Worm (Caenorhabditis elegans): ENCODE results near the gene selt-1.2.

The selt-1.2 gene

DNA sequence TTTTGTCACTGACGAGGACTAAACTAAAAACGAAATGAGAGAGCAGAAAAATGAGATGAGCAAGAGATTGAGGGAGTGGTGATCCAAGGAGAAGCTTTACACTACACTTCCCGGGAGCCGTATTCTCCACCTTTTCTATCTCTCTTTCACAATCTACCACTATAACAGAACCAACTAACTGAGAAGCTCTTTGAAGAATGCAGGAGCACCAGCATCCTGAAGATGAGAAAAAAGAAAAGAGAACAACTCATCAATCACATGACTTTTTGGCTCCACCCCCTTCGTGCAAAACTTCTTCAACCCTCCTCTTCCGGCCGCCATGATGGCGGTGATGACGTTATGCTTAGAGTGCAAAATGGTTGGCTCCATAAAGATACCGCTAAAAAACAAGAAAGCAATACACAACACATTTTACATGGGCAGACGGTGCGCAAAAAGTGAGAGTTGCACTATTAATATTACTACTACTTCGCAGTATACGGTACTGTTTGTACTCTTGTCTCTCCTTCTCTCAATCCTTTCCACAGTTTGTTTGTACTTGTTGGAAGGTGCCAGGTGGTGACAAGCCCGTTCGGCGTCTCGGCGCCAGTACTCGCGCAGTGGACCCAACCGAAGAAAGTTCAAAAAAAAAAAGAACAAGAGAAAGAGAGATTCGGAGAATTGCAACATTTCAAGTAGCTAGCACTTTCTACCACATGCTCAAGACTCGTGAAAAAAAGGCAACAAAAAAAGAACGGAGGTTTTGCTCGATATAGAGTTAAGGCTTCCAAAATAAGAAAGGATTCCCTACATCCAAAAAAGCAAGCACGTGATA lies 27.9 kb downstream of the selt-1.2 start (continued):
- TF ChIP-seq lin-13 (GFP tag; optimal IDR thresholded peaks at IDR 0.05): no peak
- no peak for TF ChIP-seq ztf-4 (tag; optimal IDR thresholded peaks at IDR 0.05)
- TF ChIP-seq pax-3 (tag; optimal IDR thresholded peaks at IDR 0.05): no peak
- TF ChIP-seq pqm-1 (tag; optimal IDR thresholded peaks at IDR 0.05): no peak
- TF ChIP-seq nhr-77 (tag; optimal IDR thresholded peaks at IDR 0.05): no peak
- TF ChIP-seq fkh-4 (tag; optimal IDR thresholded peaks at IDR 0.05; ENCODE audit: borderline replicate concordance): no peak
- TF ChIP-seq isw-1 (GFP tag; IDR thresholded peaks at IDR 0.05): no peak
- no peak for TF ChIP-seq hpl-2 (GFP tag; optimal IDR thresholded peaks at IDR 0.05)
- no peak for TF ChIP-seq fos-1 (tag; optimal IDR thresholded peaks at IDR 0.05)
- TF ChIP-seq ets-5 (GFP tag; IDR thresholded peaks at IDR 0.05): no peak
- TF ChIP-seq nhr-71 (tag; optimal IDR thresholded peaks at IDR 0.05): peak; percentile 65
- no peak for TF ChIP-seq zip-4 (GFP tag; optimal IDR thresholded peaks at IDR 0.05)
- no peak for TF ChIP-seq sox-4 (tag; optimal IDR thresholded peaks at IDR 0.05)
- TF ChIP-seq dpl-1 (GFP tag; optimal IDR thresholded peaks at IDR 0.05): no peak
- peak; percentile 14 for TF ChIP-seq xbp-1 (tag; optimal IDR thresholded peaks at IDR 0.05)
- TF ChIP-seq lin-39 (tag; optimal IDR thresholded peaks at IDR 0.05): peak; percentile 54
- no peak for TF ChIP-seq Y116A8C.19 (tag; optimal IDR thresholded peaks at IDR 0.05; ENCODE audit: borderline replicate concordance)
- TF ChIP-seq F16B12.6 (tag; optimal IDR thresholded peaks at IDR 0.05): no peak
- TF ChIP-seq C34B4.2 (tag; optimal IDR thresholded peaks at IDR 0.05): no peak
- TF ChIP-seq unc-62 (GFP tag; optimal IDR thresholded peaks at IDR 0.05): no peak
- no peak for TF ChIP-seq lir-3 (tag; optimal IDR thresholded peaks at IDR 0.05; ENCODE audit: poor library complexity)
- TF ChIP-seq lin-14 (GFP tag; optimal IDR thresholded peaks at IDR 0.05): peak; percentile 64
- TF ChIP-seq mab-9 (GFP tag; IDR thresholded peaks at IDR 0.05): no peak
- TF ChIP-seq elt-2 (tag; optimal IDR thresholded peaks at IDR 0.05): no peak
- no peak for TF ChIP-seq tlp-1 (tag; optimal IDR thresholded peaks at IDR 0.05)
- TF ChIP-seq swsn-7 (tag; optimal IDR thresholded peaks at IDR 0.05): no peak
- TF ChIP-seq nhr-90 (tag; optimal IDR thresholded peaks at IDR 0.05; ENCODE audit: poor library complexity): no peak
- TF ChIP-seq tbx-2 (tag; optimal IDR thresholded peaks at IDR 0.05): no peak
- no peak for TF ChIP-seq sptf-1 (tag; optimal IDR thresholded peaks at IDR 0.05)
- TF ChIP-seq alr-1 (tag; optimal IDR thresholded peaks at IDR 0.05; ENCODE audit: borderline replicate concordance): no peak
- no peak for TF ChIP-seq ceh-63 (GFP tag; optimal IDR thresholded peaks at IDR 0.05)
- no peak for TF ChIP-seq nhr-84 (tag; optimal IDR thresholded peaks at IDR 0.05)

DNA sequence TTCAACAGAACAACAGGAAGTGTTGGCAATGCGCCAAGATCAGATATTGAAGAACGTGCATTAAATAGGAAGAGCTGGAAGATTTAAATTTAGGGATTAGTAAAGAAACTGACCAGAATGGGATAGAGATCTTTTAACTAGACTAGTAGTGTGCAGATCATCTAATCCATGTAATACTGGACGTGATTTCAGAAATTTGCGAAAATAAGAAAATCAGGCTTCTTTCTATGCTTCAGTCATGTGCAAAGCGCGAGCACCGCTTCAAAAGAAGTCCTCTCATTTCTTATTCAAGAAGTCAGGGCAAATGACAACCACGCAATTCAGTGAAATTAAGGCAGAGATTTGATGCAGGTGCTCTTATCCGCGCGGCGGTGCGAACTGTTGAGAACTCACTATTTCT lies 29.1 kb downstream of the selt-1.2 start:
- TF ChIP-seq fkh-8 (tag; optimal IDR thresholded peaks at IDR 0.05): peak; percentile 29
- no peak for TF ChIP-seq ceh-88 (GFP tag; IDR thresholded peaks at IDR 0.05)
- no peak for TF ChIP-seq vab-15 (tag; optimal IDR thresholded peaks at IDR 0.05)
- no peak for TF ChIP-seq efl-1 (optimal IDR thresholded peaks at IDR 0.05)
- peak in 1 of 2 experiments; percentile 59 for TF ChIP-seq efl-1 (GFP tag; optimal IDR thresholded peaks at IDR 0.05 in 1 of 2)
- TF ChIP-seq dsc-1 (tag; optimal IDR thresholded peaks at IDR 0.05): peak; percentile 60
- TF ChIP-seq tlp-1 (tag; optimal IDR thresholded peaks at IDR 0.05): no peak
- TF ChIP-seq hpl-2 (GFP tag; optimal IDR thresholded peaks at IDR 0.05): no peak
- no peak for TF ChIP-seq snpc-4 (tag; optimal IDR thresholded peaks at IDR 0.05)

Measured in whole organism, L1 larva.